Fruit fly (Drosophila melanogaster): Measurements from ENCODE around the gene CG15422.

- TF ChIP-seq psq (optimal IDR thresholded peaks at IDR 0.05) = no peak
- no peak for TF ChIP-seq usp (GFP tag; optimal IDR thresholded peaks at IDR 0.05)
- TF ChIP-seq CG8478 (optimal IDR thresholded peaks at IDR 0.05) = no peak
- no peak for TF ChIP-seq EcR (GFP tag; optimal IDR thresholded peaks at IDR 0.05)
Observed at dm6 chr2L:4052346-4052745, 47.6 kb downstream of the CG15422 start.
